Fruit fly (Drosophila melanogaster) whole organism, embryonic: ENCODE measurements around the gene Nup37.

Experiments used
- CG16779 ChIP-seq: fragments of 200-800 bp; sonication (Bioruptor generic); IDR thresholded peaks from 2 replicates; pipeline ENCODE4 v1.3.6; 2022; ENCODE audit warnings: missing biosample characterization, missing genetic modification characterization
- CG6791 ChIP-seq: fragments of 200-800 bp; sonication (Bioruptor generic); IDR thresholded peaks from 3 replicates; pipeline ENCODE4 v1.3.6; 2022; ENCODE audit warnings: missing biosample characterization, missing genetic modification characterization; ENCODE audit not compliant: partially characterized antibody
- CG6854 ChIP-seq: fragments of 200-800 bp; sonication (Bioruptor generic); optimal IDR thresholded peaks from 3 replicates; lab custom pipeline; 2017; ENCODE audit warnings: missing biosample characterization, mild to moderate bottlenecking, missing genetic modification characterization
- knrl ChIP-seq: fragments of 200-800 bp; sonication (Bioruptor generic); IDR thresholded peaks from 3 replicates; pipeline ENCODE4 v1.3.6; 2022; ENCODE audit warnings: missing biosample characterization, missing genetic modification characterization; ENCODE audit not compliant: partially characterized antibody

dm6 chr3R:25295320-25296020, 48.0 kb downstream of the Nup37 start, which contains the start of gene CG31102:
- TF ChIP-seq knrl (GFP tag; lab: Robert Waterston, UW), result no peak
- no peak for TF ChIP-seq CG16779 (GFP tag; lab: Robert Waterston, UW)
- no peak for TF ChIP-seq CG6854 (GFP tag; lab: Kevin White, UChicago)
- TF ChIP-seq CG6791 (GFP tag; lab: Robert Waterston, UW), result no peak
